Worm (Caenorhabditis elegans) whole organism, late embryonic: ENCODE results near the gene uroc-1.

Experiments
- C08G9.2 ChIP-seq: sonication (generic microtip); optimal IDR thresholded peaks from 2 replicates; lab custom pipeline; 2016; ENCODE audit warnings: mild to moderate bottlenecking, missing genetic modification characterization, moderate library complexity, missing compliant biosample characterization
- C38D4.7 ChIP-seq: fragments of 200-800 bp; sonication (Bioruptor generic); optimal IDR thresholded peaks from 2 replicates; lab custom pipeline; 2018; ENCODE audit warnings: mild to moderate bottlenecking, missing genetic modification characterization, moderate library complexity, missing compliant biosample characterization
- F13H6.1 ChIP-seq: sonication (generic microtip); optimal IDR thresholded peaks from 2 replicates; lab custom pipeline; 2016; ENCODE audit warnings: missing genetic modification characterization, missing compliant biosample characterization
- T23F11.4 ChIP-seq: fragments of 200-800 bp; sonication (Bioruptor generic); optimal IDR thresholded peaks from 2 replicates; lab custom pipeline; 2018; ENCODE audit warnings: mild to moderate bottlenecking, missing genetic modification characterization, missing compliant biosample characterization
- Y22D7AL.16 ChIP-seq: sonication (generic microtip); optimal IDR thresholded peaks from 2 replicates; lab custom pipeline; 2016; ENCODE audit warnings: missing genetic modification characterization, missing compliant biosample characterization
- ceh-14 ChIP-seq: sonication (generic microtip); optimal IDR thresholded peaks from 2 replicates; lab custom pipeline; 2016; ENCODE audit warnings: missing genotype, missing genetic modification characterization, missing compliant biosample characterization
- ceh-18 ChIP-seq: sonication (generic microtip); optimal IDR thresholded peaks from 2 replicates; lab custom pipeline; 2016; ENCODE audit warnings: missing genetic modification characterization, missing compliant biosample characterization
- ceh-19 ChIP-seq: fragments of 200-800 bp; sonication (Bioruptor generic); optimal IDR thresholded peaks from 2 replicates; lab custom pipeline; 2018; ENCODE audit warnings: mild to moderate bottlenecking, missing genetic modification characterization, missing compliant biosample characterization
- ceh-2 ChIP-seq: sonication (generic microtip); optimal IDR thresholded peaks from 2 replicates; lab custom pipeline; 2016; ENCODE audit warnings: missing genotype, missing genetic modification characterization, missing compliant biosample characterization
- ceh-24 ChIP-seq: sonication (generic microtip); optimal IDR thresholded peaks from 2 replicates; lab custom pipeline; 2016; ENCODE audit warnings: mild to moderate bottlenecking, missing genetic modification characterization, missing compliant biosample characterization
- ceh-31 ChIP-seq: sonication (generic microtip); optimal IDR thresholded peaks from 2 replicates; lab custom pipeline; 2016; ENCODE audit warnings: missing genetic modification characterization, missing compliant biosample characterization
- ceh-34 ChIP-seq: sonication (generic microtip); optimal IDR thresholded peaks from 2 replicates; lab custom pipeline; 2016; ENCODE audit warnings: mild to moderate bottlenecking, missing genetic modification characterization, missing compliant biosample characterization
- ceh-45 ChIP-seq: fragments of 200-800 bp; sonication (Bioruptor generic); IDR thresholded peaks from 2 replicates; pipeline ENCODE4 v1.3.6; 2022; ENCODE audit warnings: missing genetic modification reagents, missing genetic modification characterization, missing compliant biosample characterization
- ceh-48 ChIP-seq: sonication (generic microtip); optimal IDR thresholded peaks from 2 replicates; lab custom pipeline; 2016; ENCODE audit warnings: missing genetic modification characterization, inconsistent platforms, missing compliant biosample characterization
- ceh-6 ChIP-seq: fragments of 200-800 bp; sonication (Bioruptor generic); optimal IDR thresholded peaks from 2 replicates; lab custom pipeline; 2018; ENCODE audit warnings: mild to moderate bottlenecking, missing genetic modification characterization, missing compliant biosample characterization
- ceh-9 ChIP-seq: sonication (generic microtip); optimal IDR thresholded peaks from 2 replicates; lab custom pipeline; 2016; ENCODE audit warnings: mild to moderate bottlenecking, missing genetic modification characterization, inconsistent platforms, missing compliant biosample characterization
- che-1 ChIP-seq: sonication (generic microtip); optimal IDR thresholded peaks from 2 replicates; lab custom pipeline; 2016; ENCODE audit warnings: mild to moderate bottlenecking, missing genetic modification characterization, missing compliant biosample characterization
- dmd-4 ChIP-seq: sonication (generic microtip); optimal IDR thresholded peaks from 2 replicates; lab custom pipeline; 2016; ENCODE audit warnings: borderline replicate concordance, missing genetic modification characterization, missing compliant biosample characterization
- dve-1 ChIP-seq: sonication (generic microtip); optimal IDR thresholded peaks from 2 replicates; lab custom pipeline; 2017; ENCODE audit warnings: antibody characterized with exemption, mild to moderate bottlenecking, missing genetic modification characterization, missing compliant biosample characterization
- elt-2 ChIP-seq: sonication (generic microtip); optimal IDR thresholded peaks from 2 replicates; lab custom pipeline; 2016; ENCODE audit warnings: missing genetic modification reagents, missing genetic modification characterization, missing compliant biosample characterization
- ets-4 ChIP-seq: sonication (generic microtip); optimal IDR thresholded peaks from 2 replicates; lab custom pipeline; 2016; ENCODE audit warnings: missing genetic modification characterization, missing compliant biosample characterization
- eyg-1 ChIP-seq: sonication (generic microtip); optimal IDR thresholded peaks from 2 replicates; lab custom pipeline; 2016; ENCODE audit warnings: missing genotype, missing genetic modification characterization, missing compliant biosample characterization
- fkh-6 ChIP-seq: sonication (generic microtip); optimal IDR thresholded peaks from 2 replicates; lab custom pipeline; 2016; ENCODE audit warnings: missing genetic modification characterization, missing compliant biosample characterization
- gmeb-2 ChIP-seq: sonication (generic microtip); optimal IDR thresholded peaks from 2 replicates; lab custom pipeline; 2016; ENCODE audit warnings: missing genetic modification characterization, inconsistent platforms, missing compliant biosample characterization
- hlh-15 ChIP-seq: sonication (generic microtip); optimal IDR thresholded peaks from 2 replicates; lab custom pipeline; 2016; ENCODE audit warnings: missing genetic modification characterization, missing compliant biosample characterization
- hlh-30 ChIP-seq: sonication (generic microtip); optimal IDR thresholded peaks from 2 replicates; lab custom pipeline; 2017; ENCODE audit warnings: antibody characterized with exemption, missing genetic modification characterization, missing compliant biosample characterization; ENCODE audit not compliant: insufficient read depth
- hlh-8 ChIP-seq: sonication (generic microtip); optimal IDR thresholded peaks from 2 replicates; lab custom pipeline; 2016; ENCODE audit warnings: missing genotype, missing genetic modification characterization, missing compliant biosample characterization
- lim-6 ChIP-seq: sonication (generic microtip); optimal IDR thresholded peaks from 2 replicates; lab custom pipeline; 2016; ENCODE audit warnings: missing genetic modification characterization, missing compliant biosample characterization
- madf-2 ChIP-seq: sonication (generic microtip); optimal IDR thresholded peaks from 2 replicates; lab custom pipeline; 2017; ENCODE audit warnings: missing genetic modification characterization, missing compliant biosample characterization
- nfya-1 ChIP-seq: sonication (generic microtip); optimal IDR thresholded peaks from 2 replicates; lab custom pipeline; 2017; ENCODE audit warnings: missing genetic modification characterization, mild to moderate bottlenecking, missing compliant biosample characterization, antibody characterized with exemption, moderate library complexity
- nhr-232 ChIP-seq: sonication (generic microtip); optimal IDR thresholded peaks from 2 replicates; lab custom pipeline; 2016; ENCODE audit warnings: missing genetic modification characterization, missing compliant biosample characterization
- odd-2 ChIP-seq: sonication (generic microtip); optimal IDR thresholded peaks from 2 replicates; lab custom pipeline; 2017; ENCODE audit warnings: antibody characterized with exemption, mild to moderate bottlenecking, missing genetic modification characterization, missing compliant biosample characterization
- pag-3 ChIP-seq: sonication (generic microtip); optimal IDR thresholded peaks from 2 replicates; lab custom pipeline; 2016; ENCODE audit warnings: missing compliant biosample characterization, missing genetic modification characterization, borderline replicate concordance
- pat-9 ChIP-seq: fragments of 200-800 bp; sonication (Bioruptor generic); optimal IDR thresholded peaks from 2 replicates; lab custom pipeline; 2018; ENCODE audit warnings: mild to moderate bottlenecking, missing genetic modification characterization, moderate library complexity, missing compliant biosample characterization
- pax-1 ChIP-seq: fragments of 150-350 bp; optimal IDR thresholded peaks from 2 replicates; lab custom pipeline; 2014; ENCODE audit warnings: missing biosample characterization, missing genetic modification characterization
- pqm-1 ChIP-seq: sonication (generic microtip); optimal IDR thresholded peaks from 2 replicates; lab custom pipeline; 2016; ENCODE audit warnings: missing genetic modification characterization, missing compliant biosample characterization
- pros-1 ChIP-seq: fragments of 150-350 bp; optimal IDR thresholded peaks from 2 replicates; lab custom pipeline; 2014; ENCODE audit warnings: missing biosample characterization, missing genetic modification reagents, missing genetic modification characterization
- ref-2 ChIP-seq: sonication (generic microtip); optimal IDR thresholded peaks from 2 replicates; lab custom pipeline; 2016; ENCODE audit warnings: missing genetic modification characterization, missing compliant biosample characterization
- sdc-2 ChIP-seq: sonication (generic microtip); optimal IDR thresholded peaks from 2 replicates; lab custom pipeline; 2016; ENCODE audit warnings: missing genotype, missing genetic modification characterization, missing compliant biosample characterization
- sox-2 ChIP-seq: fragments of 200-800 bp; sonication (Bioruptor generic); IDR thresholded peaks from 2 replicates; pipeline ENCODE4 v1.3.6; 2022; ENCODE audit warnings: missing genetic modification reagents, missing genetic modification characterization, missing compliant biosample characterization
- syd-9 ChIP-seq: sonication (generic microtip); optimal IDR thresholded peaks from 2 replicates; lab custom pipeline; 2016; ENCODE audit warnings: mild to moderate bottlenecking, missing genetic modification characterization, moderate library complexity, missing compliant biosample characterization
- tbx-2 ChIP-seq: sonication (generic microtip); optimal IDR thresholded peaks from 2 replicates; lab custom pipeline; 2016; ENCODE audit warnings: missing genetic modification characterization, missing compliant biosample characterization
- tbx-7 ChIP-seq: sonication (generic microtip); optimal IDR thresholded peaks from 2 replicates; lab custom pipeline; 2016; ENCODE audit warnings: missing genotype, missing genetic modification characterization, missing compliant biosample characterization
- unc-3 ChIP-seq, 2 experiments: fragments of 200-800 bp in 1 of 2; sonication (Bioruptor generic) in 1 of 2; sonication (generic microtip) in 1 of 2; conservative IDR thresholded peaks in 1 of 2; optimal IDR thresholded peaks in 1 of 2; 2 replicates each; pipeline versions ENCODE4 v1.3.6 to Lab custom; 2016 to 2022; ENCODE audit warnings: missing compliant biosample characterization in 2 of 2, missing genetic modification characterization in 2 of 2, missing genetic modification reagents in 1 of 2
- unc-55 ChIP-seq: sonication (generic microtip); optimal IDR thresholded peaks from 2 replicates; lab custom pipeline; 2017; ENCODE audit warnings: missing biosample characterization, missing genetic modification reagents, missing genetic modification characterization
- unc-86 ChIP-seq: sonication (generic microtip); optimal IDR thresholded peaks from 2 replicates; lab custom pipeline; 2016; ENCODE audit warnings: missing genetic modification characterization, missing compliant biosample characterization
- ztf-16 ChIP-seq: sonication (generic microtip); optimal IDR thresholded peaks from 2 replicates; lab custom pipeline; 2017; ENCODE audit warnings: missing genetic modification characterization, missing compliant biosample characterization

uroc-1 gene

ce11 chrIV:16492327-16492726 lies 50.2 kb downstream of the uroc-1 start (continued):
- TF ChIP-seq syd-9 (tag; lab: Kevin White, UChicago) (peak; percentile 64), tbx-7 (tag; lab: Kevin White, UChicago) (peak; percentile 27), unc-55 (GFP tag; lab: Kevin White, UChicago) (peak; percentile 86), lim-6 (tag; lab: Kevin White, UChicago) (no peak), fkh-6 (tag; lab: Kevin White, UChicago) (peak; percentile 45), nfya-1 (tag; lab: Kevin White, UChicago) (peak; percentile 84), T23F11.4 (GFP tag; lab: Kevin White, UChicago) (peak; percentile 6), ref-2 (tag; lab: Kevin White, UChicago) (peak; percentile 90), odd-2 (tag; lab: Kevin White, UChicago) (no peak), che-1 (tag; lab: Kevin White, UChicago) (no peak), dve-1 (peak; percentile 78), pat-9 (tag; lab: Kevin White, UChicago) (no peak), pag-3 (no peak), C08G9.2 (tag; lab: Kevin White, UChicago) (peak; percentile 58), ztf-16 (peak; percentile 11), ceh-2 (tag; lab: Kevin White, UChicago) (peak; percentile 49), eyg-1 (tag; lab: Kevin White, UChicago) (peak; percentile 42), ceh-9 (tag; lab: Kevin White, UChicago) (no peak), madf-2 (no peak), pqm-1 (peak; percentile 17), sdc-2 (tag; lab: Kevin White, UChicago) (peak; percentile 60), ceh-18 (tag; lab: Kevin White, UChicago) (peak; percentile 77), C38D4.7 (GFP tag; lab: Kevin White, UChicago) (no peak), pax-1 (tag; lab: Kevin White, UChicago) (no peak), ceh-34 (peak; percentile 80), unc-86 (no peak), Y22D7AL.16 (tag; lab: Kevin White, UChicago) (no peak)
- TF ChIP-seq, all 69 proteins: peak for 30

ce11 chrIV:16491411-16492036 lies 51.0 kb downstream of the uroc-1 start:
- TF ChIP-seq tbx-7 (tag; lab: Kevin White, UChicago), result peak; percentile 5
- TF ChIP-seq sox-2 (GFP tag; lab: Robert Waterston, UW), result no peak
- TF ChIP-seq sdc-2 (tag; lab: Kevin White, UChicago), result no peak
- peak; percentile 12 for TF ChIP-seq ceh-2 (tag; lab: Kevin White, UChicago)
- TF ChIP-seq unc-55 (GFP tag; lab: Kevin White, UChicago), result peak; percentile 43
- peak; percentile 75 for TF ChIP-seq tbx-2 (tag; lab: Kevin White, UChicago)
- TF ChIP-seq hlh-8 (tag; lab: Kevin White, UChicago), result peak; percentile 50
- peak; percentile 42 for TF ChIP-seq pros-1 (tag; lab: Kevin White, UChicago)
- TF ChIP-seq odd-2 (tag; lab: Kevin White, UChicago), result no peak
- TF ChIP-seq pag-3, result no peak
- no peak for TF ChIP-seq ceh-9 (tag; lab: Kevin White, UChicago)
- TF ChIP-seq hlh-15 (tag; lab: Kevin White, UChicago), result no peak
- no peak for TF ChIP-seq ceh-6 (GFP tag; lab: Kevin White, UChicago)
- no peak for TF ChIP-seq ets-4 (tag; lab: Kevin White, UChicago)
- TF ChIP-seq ceh-34, result peak; percentile 46
- TF ChIP-seq pax-1 (tag; lab: Kevin White, UChicago), result no peak
- no peak for TF ChIP-seq ceh-45 (GFP tag; lab: Robert Waterston, UW)
- peak; percentile 60 for TF ChIP-seq ceh-31
- no peak for TF ChIP-seq nhr-232 (tag; lab: Kevin White, UChicago)
- peak; percentile 78 for TF ChIP-seq ref-2 (tag; lab: Kevin White, UChicago)
- no peak for TF ChIP-seq syd-9 (tag; lab: Kevin White, UChicago)
- no peak for TF ChIP-seq ceh-24
- peak; percentile 76 for TF ChIP-seq dve-1
- no peak for TF ChIP-seq ceh-14
- TF ChIP-seq Y22D7AL.16 (tag; lab: Kevin White, UChicago), result peak; percentile 11
- no peak for TF ChIP-seq dmd-4 (tag; lab: Kevin White, UChicago)
- TF ChIP-seq unc-3 (GFP tag; conservative IDR thresholded peaks at IDR 0.05; lab: Robert Waterston, UW), result no peak
- peak; percentile 26 for TF ChIP-seq unc-3 (tag; optimal IDR thresholded peaks at IDR 0.05; lab: Kevin White, UChicago)
- TF ChIP-seq C38D4.7 (GFP tag; lab: Kevin White, UChicago), result peak; percentile 29
- TF ChIP-seq madf-2, result peak; percentile 48
- no peak for TF ChIP-seq F13H6.1
- peak; percentile 30 for TF ChIP-seq gmeb-2
- TF ChIP-seq ceh-19 (GFP tag; lab: Kevin White, UChicago), result peak; percentile 8
- no peak for TF ChIP-seq ceh-48 (tag; lab: Kevin White, UChicago)
- TF ChIP-seq hlh-30 (tag; lab: Kevin White, UChicago), result peak; percentile 35
- peak; percentile 22 for TF ChIP-seq che-1 (tag; lab: Kevin White, UChicago)
- TF ChIP-seq elt-2, result peak; percentile 49
